Worm (Caenorhabditis elegans): ENCODE measurements around the gene F07A11.5.

Gene F07A11.5

DNA sequence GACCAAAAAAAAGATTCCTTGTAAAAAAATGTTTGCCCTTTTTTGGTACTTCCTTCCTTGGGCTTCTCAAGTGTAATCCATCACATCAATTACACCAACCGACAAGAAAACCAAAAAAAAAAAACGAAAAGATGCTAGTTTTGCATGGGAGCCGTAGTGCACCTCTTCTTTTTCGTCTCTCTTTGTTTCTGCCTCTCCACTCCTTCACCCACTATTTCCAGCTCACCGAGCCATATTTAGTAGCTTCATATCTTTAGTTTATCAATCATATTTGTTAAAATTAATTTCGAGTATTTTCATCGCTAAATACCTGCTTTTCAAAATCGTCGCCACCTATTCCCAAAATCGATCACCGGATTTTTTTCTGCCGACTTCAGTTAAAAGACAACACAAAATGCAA is 11.4 kb upstream of the F07A11.5 start, which contains the start of gene F07A11.4:
F07A11.4 (plus strand) TSS at position 301 of the 400 bp plus-strand sequence.
- no peak for TF ChIP-seq egl-27 (tag; optimal IDR thresholded peaks at IDR 0.05)
- no peak for TF ChIP-seq Y5F2A.4 (GFP tag; optimal IDR thresholded peaks at IDR 0.05)
- TF ChIP-seq spr-1 (tag; optimal IDR thresholded peaks at IDR 0.05) = no peak
- TF ChIP-seq cey-2 (tag; optimal IDR thresholded peaks at IDR 0.05; ENCODE audit: borderline replicate concordance, insufficient read depth) = no peak
- no peak for TF ChIP-seq lsy-2 (tag; optimal IDR thresholded peaks at IDR 0.05)
- no peak for TF ChIP-seq daf-19 (GFP tag; conservative IDR thresholded peaks at IDR 0.05)
- no peak for TF ChIP-seq attf-4 (tag; optimal IDR thresholded peaks at IDR 0.05)

DNA sequence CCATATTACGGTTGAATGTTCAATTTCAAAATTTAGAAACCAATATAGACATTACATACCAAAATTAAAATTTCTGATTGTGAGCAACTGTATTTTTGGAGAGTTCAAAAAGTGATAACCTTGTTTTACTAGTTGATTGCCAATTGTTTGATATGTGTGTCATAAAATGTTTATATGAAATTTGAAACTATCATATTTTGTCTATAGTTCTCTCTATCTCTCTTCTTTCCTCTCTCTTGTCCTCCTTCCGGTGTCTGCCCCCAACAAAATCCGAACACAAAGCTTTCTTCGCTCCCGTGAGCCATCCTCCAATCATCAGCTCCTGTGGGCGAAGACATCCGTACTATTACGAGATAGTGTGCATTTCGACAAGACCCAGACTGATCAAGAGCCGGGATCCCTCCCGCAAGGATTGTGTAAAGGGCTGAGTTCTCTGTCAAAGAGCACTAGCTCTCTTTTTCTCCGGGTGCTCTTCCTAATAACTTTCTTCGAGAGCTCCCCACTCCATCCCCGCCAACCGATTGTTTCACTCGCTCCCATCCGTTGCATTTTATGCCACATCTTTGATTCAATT is 9.6 kb upstream of the F07A11.5 start:
- TF ChIP-seq hlh-11 (tag; optimal IDR thresholded peaks at IDR 0.05) = peak; percentile 34
- TF ChIP-seq php-3 (GFP tag; IDR thresholded peaks at IDR 0.05) = no peak
- peak in 1 of 2 experiments; percentile 57 for TF ChIP-seq unc-62 (GFP tag; optimal IDR thresholded peaks at IDR 0.05 in 1 of 2)
- TF ChIP-seq unc-62 (tag; optimal IDR thresholded peaks at IDR 0.05) = no peak
- TF ChIP-seq set-16 (GFP tag; IDR thresholded peaks at IDR 0.05) = 0 out of 2 replicates have a peak, but pooled peaks have one; percentile 22

DNA sequence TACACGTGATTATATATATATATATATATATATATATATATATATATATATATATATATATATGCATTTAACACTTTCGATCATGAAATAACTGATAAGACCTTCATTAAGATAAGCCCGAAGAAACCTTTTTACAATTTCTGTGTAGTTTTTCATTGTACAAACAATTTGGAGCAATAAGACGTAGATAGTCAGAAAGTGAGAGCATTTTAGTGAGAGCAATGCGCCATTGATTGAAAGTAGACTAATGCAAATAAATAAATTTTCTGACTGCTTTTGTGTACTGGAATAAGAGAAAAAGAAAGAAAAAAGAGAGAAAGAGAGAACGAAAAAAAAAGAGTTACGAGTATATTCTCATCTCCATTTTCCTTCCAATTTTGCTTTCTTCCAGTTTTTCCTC is 7.5 kb upstream of the F07A11.5 start:
- TF ChIP-seq unc-62 (GFP tag; optimal IDR thresholded peaks at IDR 0.05 in 1 of 2) = no peak
- TF ChIP-seq unc-62 (tag; optimal IDR thresholded peaks at IDR 0.05) = no peak
- TF ChIP-seq lir-3 (tag; optimal IDR thresholded peaks at IDR 0.05) = no peak
- peak; percentile 30 for TF ChIP-seq mep-1 (tag; optimal IDR thresholded peaks at IDR 0.05)
- TF ChIP-seq nhr-28 (tag; optimal IDR thresholded peaks at IDR 0.05) = peak; percentile 40
- TF ChIP-seq dve-1 (tag; optimal IDR thresholded peaks at IDR 0.05; ENCODE audit: insufficient read depth) = peak; percentile 66
- no peak for TF ChIP-seq lin-39 (tag; optimal IDR thresholded peaks at IDR 0.05)
- TF ChIP-seq nhr-76 (tag; optimal IDR thresholded peaks at IDR 0.05) = no peak
- no peak for TF ChIP-seq ceh-82 (tag; optimal IDR thresholded peaks at IDR 0.05)
- no peak for TF ChIP-seq daf-8 (GFP tag; IDR thresholded peaks at IDR 0.05)
- TF ChIP-seq pqm-1 (tag; optimal IDR thresholded peaks at IDR 0.05) = peak; percentile 85
- TF ChIP-seq madf-9 (GFP tag; conservative IDR thresholded peaks at IDR 0.05) = no peak
- no peak for TF ChIP-seq mxl-3 (GFP tag; optimal IDR thresholded peaks at IDR 0.05)
- no peak for TF ChIP-seq daf-16 (GFP tag; optimal IDR thresholded peaks at IDR 0.05)
- TF ChIP-seq daf-16 (tag; optimal IDR thresholded peaks at IDR 0.05) = peak; percentile 78
- peak; percentile 49 for TF ChIP-seq dmd-6 (GFP tag; IDR thresholded peaks at IDR 0.05)
- no peak for TF ChIP-seq dmd-8 (GFP tag; IDR thresholded peaks at IDR 0.05)
- TF ChIP-seq spr-1 (tag; optimal IDR thresholded peaks at IDR 0.05) = no peak
- TF ChIP-seq hlh-11 (tag; optimal IDR thresholded peaks at IDR 0.05) = peak; percentile 32
- no peak for TF ChIP-seq F37D6.2 (tag; optimal IDR thresholded peaks at IDR 0.05)
- TF ChIP-seq ZK337.2 (GFP tag; IDR thresholded peaks at IDR 0.05) = no peak
- TF ChIP-seq tag-97 (GFP tag; IDR thresholded peaks at IDR 0.05) = no peak
- no peak for TF ChIP-seq set-16 (GFP tag; IDR thresholded peaks at IDR 0.05)

DNA sequence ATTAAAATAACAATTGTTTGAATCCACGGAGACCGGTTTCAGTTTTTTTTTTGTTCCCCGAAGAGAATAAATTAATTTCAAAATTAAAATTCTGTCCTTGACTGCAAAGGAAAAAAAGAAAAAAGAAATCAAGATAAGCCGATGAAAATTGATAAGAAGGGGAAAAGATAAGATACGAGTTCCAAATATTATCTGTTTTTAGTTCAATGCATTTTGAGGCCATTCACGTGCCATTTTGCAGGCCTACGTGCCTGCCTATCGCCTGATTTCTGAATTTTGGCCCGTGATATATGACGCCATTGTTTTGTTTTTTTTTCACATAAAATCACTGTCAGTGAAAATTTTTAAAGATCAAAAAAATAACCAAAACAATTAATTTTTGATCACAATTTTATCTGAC is 638 bp upstream of the F07A11.5 start:
- no peak for TF ChIP-seq rbr-2 (tag; optimal IDR thresholded peaks at IDR 0.05)
- TF ChIP-seq fkh-10 (GFP tag; optimal IDR thresholded peaks at IDR 0.05) = no peak
- peak; percentile 24 for TF ChIP-seq mep-1 (tag; optimal IDR thresholded peaks at IDR 0.05)
- peak; percentile 62 for TF ChIP-seq pqm-1 (tag; optimal IDR thresholded peaks at IDR 0.05)
- TF ChIP-seq hlh-30 (tag; optimal IDR thresholded peaks at IDR 0.05; ENCODE audit: insufficient read depth) = peak; percentile 78
- TF ChIP-seq nhr-28 (tag; optimal IDR thresholded peaks at IDR 0.05) = peak; percentile 39
- TF ChIP-seq nhr-77 (tag; optimal IDR thresholded peaks at IDR 0.05) = peak; percentile 44
- no peak for TF ChIP-seq daf-16 (GFP tag; optimal IDR thresholded peaks at IDR 0.05)
- peak; percentile 30 for TF ChIP-seq daf-16 (tag; optimal IDR thresholded peaks at IDR 0.05)
- TF ChIP-seq mxl-2 (GFP tag; conservative IDR thresholded peaks at IDR 0.05) = peak; percentile 53; the same call in 1 of the 2 replicates
- no peak for TF ChIP-seq dmd-8 (GFP tag; IDR thresholded peaks at IDR 0.05)
- peak; percentile 57 for TF ChIP-seq hlh-11 (tag; optimal IDR thresholded peaks at IDR 0.05)
- peak; percentile 85 for TF ChIP-seq dmd-6 (GFP tag; IDR thresholded peaks at IDR 0.05)
- peak; percentile 66 for TF ChIP-seq tra-1 (GFP tag; IDR thresholded peaks at IDR 0.05)
- 0 out of 2 replicates have a peak, but pooled peaks have one; percentile 27 for TF ChIP-seq lin-1 (GFP tag; IDR thresholded peaks at IDR 0.05)
- no peak for TF ChIP-seq ceh-62 (tag; optimal IDR thresholded peaks at IDR 0.05)
- TF ChIP-seq dve-1 (tag; optimal IDR thresholded peaks at IDR 0.05; ENCODE audit: insufficient read depth) = peak; percentile 52
- peak in 1 of 2 experiments; percentile 13 for TF ChIP-seq lsy-2 (tag; optimal IDR thresholded peaks at IDR 0.05)

Measured in whole organism, L4 larva.